Worm (Caenorhabditis elegans) whole organism, early embryonic: Measurements from ENCODE around the gene ceh-30.

Experiments
- F13C5.2 ChIP-seq: sonication (generic microtip); optimal IDR thresholded peaks from 2 replicates; lab custom pipeline; 2017; ENCODE audit warnings: mild to moderate bottlenecking, missing genetic modification characterization, inconsistent platforms, missing compliant biosample characterization
- aly-1 ChIP-seq: sonication (generic microtip); optimal IDR thresholded peaks from 2 replicates; lab custom pipeline; 2016; ENCODE audit warnings: missing genetic modification characterization, missing compliant biosample characterization
- ama-1 ChIP-seq: fragments of 150-350 bp; optimal IDR thresholded peaks from 2 replicates; lab custom pipeline; 2014
- ceh-13 ChIP-seq: fragments of 200-800 bp; sonication (Bioruptor generic); optimal IDR thresholded peaks from 2 replicates; lab custom pipeline; 2018; ENCODE audit warnings: mild to moderate bottlenecking, missing genetic modification characterization, missing compliant biosample characterization
- flt-1 ChIP-seq: fragments of 200-800 bp; sonication (Bioruptor generic); IDR thresholded peaks from 2 replicates; pipeline ENCODE4 v1.3.6; 2022; ENCODE audit warnings: missing genetic modification characterization, missing compliant biosample characterization
- hmg-4 ChIP-seq: fragments of 200-800 bp; sonication (Bioruptor generic); optimal IDR thresholded peaks from 2 replicates; lab custom pipeline; 2018; ENCODE audit warnings: mild to moderate bottlenecking, missing genetic modification characterization, missing compliant biosample characterization
- pes-1 ChIP-seq: fragments of 200-800 bp; sonication (Bioruptor generic); IDR thresholded peaks from 2 replicates; pipeline ENCODE4 v1.3.6; 2022; ENCODE audit warnings: missing genetic modification reagents, missing genetic modification characterization, missing compliant biosample characterization
- sea-1 ChIP-seq: fragments of 200-800 bp; sonication (Bioruptor generic); conservative IDR thresholded peaks from 2 replicates; pipeline ENCODE4 v1.3.6; 2022; ENCODE audit warnings: missing genetic modification characterization, missing compliant biosample characterization
- tra-4 ChIP-seq: sonication (generic microtip); optimal IDR thresholded peaks from 2 replicates; lab custom pipeline; 2017; ENCODE audit warnings: missing genetic modification characterization, missing compliant biosample characterization

ce11 chrX:3024637-3025113 is 38.7 kb upstream of the ceh-30 start, which contains the start of gene aqp-7:
- TF ChIP-seq ama-1 (lab: Kevin White, UChicago): no peak
- TF ChIP-seq hmg-4: no peak
- TF ChIP-seq F13C5.2 (tag; lab: Kevin White, UChicago): no peak
- TF ChIP-seq pes-1 (GFP tag; lab: Robert Waterston, UW): no peak
- no peak for TF ChIP-seq ceh-13 (GFP tag; lab: Kevin White, UChicago)
- TF ChIP-seq flt-1: no peak
- no peak for TF ChIP-seq aly-1 (tag; lab: Kevin White, UChicago)
- TF ChIP-seq tra-4: no peak
- TF ChIP-seq sea-1 (GFP tag; lab: Robert Waterston, UW): no peak
